Fruit fly (Drosophila melanogaster) whole organism: Measurements from ENCODE around the gene Rel.

Experiments used
- CG8478 ChIP-seq: fragments of >200 bp; optimal IDR thresholded peaks from 2 replicates; lab custom pipeline; 2018; ENCODE audit warnings: inconsistent platforms
- Dll ChIP-seq: fragments of >200 bp; optimal IDR thresholded peaks from 2 replicates; lab custom pipeline; 2017
- EcR ChIP-seq, 2 experiments: fragments of >200 bp; optimal IDR thresholded peaks; 2 replicates each; lab custom pipeline; 2017; ENCODE audit warnings: missing biosample characterization in 2 of 2, missing genetic modification characterization in 2 of 2, missing genetic modification reagents in 2 of 2
- pan ChIP-seq: fragments of >200 bp; optimal IDR thresholded peaks from 2 replicates; lab custom pipeline; 2017
- psq ChIP-seq: fragments of >200 bp; optimal IDR thresholded peaks from 2 replicates; lab custom pipeline; 2017
- usp ChIP-seq: fragments of >200 bp; optimal IDR thresholded peaks from 2 replicates; lab custom pipeline; 2017; ENCODE audit warnings: missing biosample characterization, missing genetic modification characterization, mixed read lengths

DNA sequence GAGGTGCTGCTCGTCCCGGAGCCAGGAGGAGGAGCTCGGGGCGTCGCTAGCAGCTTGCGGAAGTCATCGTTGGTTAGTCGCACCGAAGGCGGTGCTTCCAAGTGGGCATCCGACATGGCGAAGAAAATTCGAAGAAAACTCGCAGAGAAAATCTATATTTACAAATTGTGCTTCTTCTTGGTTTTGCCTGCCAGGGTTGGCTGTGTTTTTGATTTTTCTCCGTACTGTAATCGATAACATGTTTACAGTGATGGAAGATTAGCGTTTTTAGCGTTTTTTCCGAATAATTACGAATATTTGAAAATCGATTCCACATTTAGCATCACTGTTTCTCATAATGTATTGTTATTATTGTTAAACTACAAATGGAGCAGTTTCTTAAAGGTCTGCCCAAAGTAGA is 17.1 kb upstream of the Rel start, which contains the start of the genes beag and Ada:
- TF ChIP-seq pan (lab: Kevin White, UChicago) (no peak), CG8478 (lab: Kevin White, UChicago) (no peak), usp (no peak), Dll (no peak), psq (lab: Kevin White, UChicago) (no peak), EcR (GFP tag; optimal IDR thresholded peaks at IDR 0.05; lab: Kevin White, UChicago) (no peak)
